Worm (Caenorhabditis elegans) whole organism, L2 larva: ENCODE data around the gene dhs-22.

Experiments
- C34F6.9 ChIP-seq: fragments of 150-350 bp; optimal IDR thresholded peaks from 2 replicates; lab custom pipeline; 2014; ENCODE audit warnings: missing biosample characterization, missing genetic modification characterization
- ZK546.5 ChIP-seq: sonication (generic microtip); optimal IDR thresholded peaks from 2 replicates; lab custom pipeline; 2017; ENCODE audit warnings: missing biosample characterization, missing genetic modification characterization
- alr-1 ChIP-seq: fragments of 150-350 bp; optimal IDR thresholded peaks from 2 replicates; lab custom pipeline; 2014; ENCODE audit warnings: missing biosample characterization, missing genetic modification characterization
- ama-1 ChIP-seq: fragments of 150-350 bp; optimal IDR thresholded peaks from 2 replicates; lab custom pipeline; 2018; ENCODE audit warnings: inconsistent platforms
- blmp-1 ChIP-seq: sonication (generic microtip); optimal IDR thresholded peaks from 2 replicates; lab custom pipeline; 2017; ENCODE audit warnings: missing genetic modification characterization, mild to moderate bottlenecking, missing compliant biosample characterization, antibody characterized with exemption, moderate library complexity; ENCODE audit not compliant: insufficient read depth
- ceh-16 ChIP-seq: fragments of 150-350 bp; optimal IDR thresholded peaks from 2 replicates; lab custom pipeline; 2014; ENCODE audit warnings: missing biosample characterization, missing genetic modification characterization
- dmd-4 ChIP-seq: sonication (generic microtip); optimal IDR thresholded peaks from 2 replicates; lab custom pipeline; 2017; ENCODE audit warnings: missing biosample characterization, missing genetic modification characterization
- lin-13 ChIP-seq: fragments of 150-350 bp; optimal IDR thresholded peaks from 2 replicates; lab custom pipeline; 2014; ENCODE audit warnings: missing biosample characterization, missing genetic modification reagents, missing genetic modification characterization
- lin-39 ChIP-seq: fragments of 150-350 bp; optimal IDR thresholded peaks from 2 replicates; lab custom pipeline; 2014; ENCODE audit warnings: missing biosample characterization, missing genetic modification reagents, missing genetic modification characterization
- nhr-23 ChIP-seq: fragments of 150-350 bp; optimal IDR thresholded peaks from 2 replicates; lab custom pipeline; 2014; ENCODE audit warnings: missing biosample characterization, missing genetic modification reagents, missing genetic modification characterization
- nhr-237 ChIP-seq: fragments of 150-350 bp; optimal IDR thresholded peaks from 2 replicates; lab custom pipeline; 2014; ENCODE audit warnings: missing biosample characterization, missing genetic modification characterization
- nhr-77 ChIP-seq: fragments of 150-350 bp; optimal IDR thresholded peaks from 2 replicates; lab custom pipeline; 2014; ENCODE audit warnings: missing biosample characterization, missing genetic modification characterization
- zag-1 ChIP-seq: fragments of 150-350 bp; optimal IDR thresholded peaks from 2 replicates; lab custom pipeline; 2014; ENCODE audit warnings: missing biosample characterization, missing genetic modification characterization
- ztf-4 ChIP-seq: fragments of 150-350 bp; optimal IDR thresholded peaks from 2 replicates; lab custom pipeline; 2014; ENCODE audit warnings: missing biosample characterization, missing genetic modification characterization

DNA sequence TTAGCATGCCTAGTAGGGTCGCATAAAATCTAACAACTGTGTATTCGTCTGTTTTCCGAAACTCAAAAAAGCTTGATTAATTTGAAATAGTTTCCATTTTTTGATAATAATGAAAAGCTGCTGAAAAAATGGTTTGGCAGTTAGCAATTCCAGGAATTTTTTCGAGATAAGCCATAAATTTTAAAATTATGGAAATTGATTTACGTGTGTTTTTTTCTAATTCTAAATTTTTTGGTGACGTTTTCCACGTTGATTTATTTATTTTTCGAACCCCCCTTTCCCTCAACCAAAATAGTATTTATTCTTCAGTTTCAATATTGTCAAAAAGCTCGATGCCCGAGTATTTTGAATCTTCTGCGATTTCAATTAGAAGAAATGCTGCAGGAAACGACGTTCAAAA, 7.6 kb upstream of the dhs-22 start, which contains the start of gene F23B12.1:
- TF ChIP-seq lin-39 (tag; lab: Kevin White, UChicago), result no peak
- no peak for TF ChIP-seq ama-1 (lab: Kevin White, UChicago)
- TF ChIP-seq nhr-237 (tag; lab: Kevin White, UChicago), result no peak
- TF ChIP-seq blmp-1 (tag; lab: Kevin White, UChicago), result no peak
- no peak for TF ChIP-seq lin-13 (GFP tag; lab: Kevin White, UChicago)
- no peak for TF ChIP-seq nhr-77 (tag; lab: Kevin White, UChicago)
- TF ChIP-seq zag-1 (tag; lab: Kevin White, UChicago), result no peak
- TF ChIP-seq nhr-23 (tag; lab: Kevin White, UChicago), result no peak
- no peak for TF ChIP-seq C34F6.9 (tag; lab: Kevin White, UChicago)
- no peak for TF ChIP-seq dmd-4
- no peak for TF ChIP-seq ZK546.5 (tag; lab: Kevin White, UChicago)
- no peak for TF ChIP-seq ceh-16 (tag; lab: Kevin White, UChicago)
- TF ChIP-seq ztf-4 (tag; lab: Kevin White, UChicago), result no peak
- no peak for TF ChIP-seq alr-1 (tag; lab: Kevin White, UChicago)
